Worm (Caenorhabditis elegans): Measurements from ENCODE around the gene K01B6.4.

DNA sequence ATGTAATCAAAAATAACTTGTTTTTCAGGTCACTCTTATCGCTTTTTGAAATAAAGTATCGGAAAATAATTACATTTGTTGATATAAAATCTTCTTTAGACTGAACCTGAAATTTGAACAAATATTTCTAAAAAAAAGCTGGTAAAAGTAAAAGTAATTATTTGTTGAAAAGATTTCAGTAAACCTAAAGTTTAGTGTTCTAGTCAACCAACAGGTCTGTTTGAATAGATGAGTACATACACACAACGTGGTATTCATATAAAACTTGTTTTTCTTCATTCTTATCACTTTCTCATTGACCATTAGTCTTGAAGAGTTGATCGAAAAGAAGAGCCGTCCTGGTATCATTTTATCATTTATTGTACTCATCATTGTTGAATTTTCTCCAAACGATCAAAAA, 22.4 kb upstream of the K01B6.4 start, which contains the start of gene C40H1.9:
- TF ChIP-seq dmd-4 (tag; optimal IDR thresholded peaks at IDR 0.05; ENCODE audit: borderline replicate concordance) (no peak), K09A11.1 (tag; optimal IDR thresholded peaks at IDR 0.05; ENCODE audit: insufficient read depth) (no peak), eyg-1 (tag; optimal IDR thresholded peaks at IDR 0.05) (no peak), tbx-7 (tag; optimal IDR thresholded peaks at IDR 0.05) (no peak), lin-11 (tag; optimal IDR thresholded peaks at IDR 0.05) (no peak), pqm-1 (tag; optimal IDR thresholded peaks at IDR 0.05) (no peak), pha-4 (tag; optimal IDR thresholded peaks at IDR 0.05) (no peak)
